Worm (Caenorhabditis elegans) whole organism, young adult: Measurements from ENCODE around the gene vab-7.
A peak's percentile ranks its signal among the peaks of the same experiment; 100 is the strongest.

Source experiments
- B0019.2 ChIP-seq: fragments of 200-800 bp; sonication (Bioruptor generic); conservative IDR thresholded peaks from 2 replicates; pipeline ENCODE4 v1.3.6; 2022; ENCODE audit warnings: missing genetic modification reagents, missing genetic modification characterization, missing compliant biosample characterization
- B0035.1 ChIP-seq: sonication (generic microtip); optimal IDR thresholded peaks from 2 replicates; lab custom pipeline; 2016; ENCODE audit warnings: missing genetic modification characterization, mild to moderate bottlenecking, missing compliant biosample characterization, missing genotype, missing genetic modification reagents
- B0336.3 ChIP-seq: fragments of 200-800 bp; sonication (Bioruptor generic); IDR thresholded peaks from 2 replicates; pipeline ENCODE4 v1.3.6; 2022; ENCODE audit warnings: missing genetic modification characterization, missing compliant biosample characterization
- F37B4.10 ChIP-seq: fragments of 200-800 bp; sonication (Bioruptor generic); IDR thresholded peaks from 2 replicates; pipeline ENCODE4 v1.3.6; 2022; ENCODE audit warnings: missing genetic modification characterization, missing compliant biosample characterization
- F39B2.1 ChIP-seq: fragments of 200-800 bp; sonication (Bioruptor generic); IDR thresholded peaks from 2 replicates; pipeline ENCODE4 v1.3.6; 2022; ENCODE audit warnings: missing genetic modification reagents, missing genetic modification characterization, missing compliant biosample characterization
- F55B11.4 ChIP-seq: sonication (generic microtip); optimal IDR thresholded peaks from 2 replicates; lab custom pipeline; 2016; ENCODE audit warnings: missing compliant biosample characterization, missing genetic modification characterization, borderline replicate concordance; ENCODE audit not compliant: insufficient read depth
- K12H6.12 ChIP-seq: fragments of 200-800 bp; sonication (Bioruptor generic); optimal IDR thresholded peaks from 2 replicates; lab custom pipeline; 2018; ENCODE audit warnings: mild to moderate bottlenecking, missing genetic modification characterization, missing compliant biosample characterization
- T07F8.4 ChIP-seq: sonication (generic microtip); optimal IDR thresholded peaks from 2 replicates; lab custom pipeline; 2016; ENCODE audit warnings: mild to moderate bottlenecking, missing genetic modification characterization, moderate library complexity, missing compliant biosample characterization
- Y79H2A.3 ChIP-seq: fragments of 200-800 bp; sonication (Bioruptor generic); conservative IDR thresholded peaks from 2 replicates; pipeline ENCODE4 v1.3.6; 2022; ENCODE audit warnings: missing genetic modification reagents, missing genetic modification characterization, missing compliant biosample characterization
- aptf-3 ChIP-seq: fragments of 200-800 bp; sonication (Bioruptor generic); IDR thresholded peaks from 2 replicates; pipeline ENCODE4 v1.3.6; 2022; ENCODE audit warnings: missing genetic modification characterization, missing compliant biosample characterization
- bed-2 ChIP-seq: fragments of 200-800 bp; sonication (Bioruptor generic); IDR thresholded peaks from 2 replicates; pipeline ENCODE4 v1.3.6; 2022; ENCODE audit warnings: missing genetic modification reagents, missing genetic modification characterization, missing compliant biosample characterization
- cebp-2 ChIP-seq: fragments of 200-800 bp; sonication (Bioruptor generic); IDR thresholded peaks from 2 replicates; pipeline ENCODE4 v1.3.6; 2022; ENCODE audit warnings: missing genetic modification characterization, missing compliant biosample characterization
- ceh-27 ChIP-seq: fragments of 200-800 bp; sonication (Bioruptor generic); optimal IDR thresholded peaks from 2 replicates; lab custom pipeline; 2018; ENCODE audit warnings: mild to moderate bottlenecking, missing genetic modification characterization, moderate library complexity, missing compliant biosample characterization
- ceh-58 ChIP-seq: fragments of 200-800 bp; sonication (Bioruptor generic); IDR thresholded peaks from 2 replicates; pipeline ENCODE4 v1.3.6; 2022; ENCODE audit warnings: missing genetic modification characterization, missing compliant biosample characterization
- ceh-91 ChIP-seq: fragments of 200-800 bp; sonication (Bioruptor generic); IDR thresholded peaks from 2 replicates; pipeline ENCODE4 v1.3.6; 2022; ENCODE audit warnings: missing genetic modification reagents, missing genetic modification characterization, missing compliant biosample characterization
- chd-7 ChIP-seq: sonication (generic microtip); optimal IDR thresholded peaks from 2 replicates; lab custom pipeline; 2016; ENCODE audit warnings: mild to moderate bottlenecking, missing genetic modification characterization, moderate library complexity, missing compliant biosample characterization
- dpff-1 ChIP-seq: sonication (generic microtip); optimal IDR thresholded peaks from 2 replicates; lab custom pipeline; 2017; ENCODE audit warnings: mild to moderate bottlenecking, missing genetic modification characterization, missing compliant biosample characterization
- egl-18 ChIP-seq: fragments of 200-800 bp; sonication (Bioruptor generic); IDR thresholded peaks from 2 replicates; pipeline ENCODE4 v1.3.6; 2022; ENCODE audit warnings: missing genetic modification reagents, missing genetic modification characterization, missing compliant biosample characterization
- egl-44 ChIP-seq: fragments of 200-800 bp; sonication (Bioruptor generic); IDR thresholded peaks from 2 replicates; pipeline ENCODE4 v1.3.6; 2022; ENCODE audit warnings: missing genetic modification reagents, missing genetic modification characterization, missing compliant biosample characterization
- ekl-4 ChIP-seq: fragments of 200-800 bp; sonication (Bioruptor generic); IDR thresholded peaks from 2 replicates; pipeline ENCODE4 v1.3.6; 2022; ENCODE audit warnings: missing genetic modification reagents, missing genetic modification characterization, missing compliant biosample characterization
- ets-4 ChIP-seq: fragments of 200-800 bp; sonication (Bioruptor generic); optimal IDR thresholded peaks from 2 replicates; lab custom pipeline; 2018; ENCODE audit warnings: mild to moderate bottlenecking, missing genetic modification characterization, missing compliant biosample characterization
- fkh-3 ChIP-seq: sonication (generic microtip); optimal IDR thresholded peaks from 2 replicates; lab custom pipeline; 2016; ENCODE audit warnings: mild to moderate bottlenecking, missing genetic modification characterization, missing compliant biosample characterization
- him-1 ChIP-seq: sonication (generic microtip); optimal IDR thresholded peaks from 2 replicates; lab custom pipeline; 2016; ENCODE audit warnings: missing genotype, missing genetic modification reagents, missing genetic modification characterization, missing compliant biosample characterization
- hlh-12 ChIP-seq: sonication (generic microtip); optimal IDR thresholded peaks from 2 replicates; lab custom pipeline; 2016; ENCODE audit warnings: missing genetic modification characterization, missing compliant biosample characterization
- hrde-1 ChIP-seq: sonication (generic microtip); optimal IDR thresholded peaks from 2 replicates; lab custom pipeline; 2016; ENCODE audit warnings: missing genetic modification characterization, mild to moderate bottlenecking, missing compliant biosample characterization, moderate library complexity, missing genotype, missing genetic modification reagents, borderline replicate concordance
- let-526 ChIP-seq: fragments of 200-800 bp; sonication (Bioruptor generic); IDR thresholded peaks from 2 replicates; pipeline ENCODE4 v1.3.6; 2022; ENCODE audit warnings: missing genetic modification reagents, missing genetic modification characterization, missing compliant biosample characterization
- lin-26 ChIP-seq: fragments of 200-800 bp; sonication (Bioruptor generic); IDR thresholded peaks from 2 replicates; pipeline ENCODE4 v1.3.6; 2022; ENCODE audit warnings: missing genetic modification reagents, missing genetic modification characterization, missing compliant biosample characterization
- lsl-1 ChIP-seq: fragments of 200-800 bp; sonication (Bioruptor generic); optimal IDR thresholded peaks from 2 replicates; lab custom pipeline; 2018; ENCODE audit warnings: mild to moderate bottlenecking, missing genetic modification characterization, moderate library complexity, missing compliant biosample characterization
- madf-10 ChIP-seq: sonication (generic microtip); optimal IDR thresholded peaks from 2 replicates; lab custom pipeline; 2016; ENCODE audit warnings: mild to moderate bottlenecking, missing genetic modification characterization, missing compliant biosample characterization
- madf-6 ChIP-seq: fragments of 200-800 bp; sonication (Bioruptor generic); IDR thresholded peaks from 2 replicates; pipeline ENCODE4 v1.3.6; 2022; ENCODE audit warnings: missing genetic modification reagents, missing genetic modification characterization, missing compliant biosample characterization
- mxl-1 ChIP-seq: sonication (generic microtip); optimal IDR thresholded peaks from 2 replicates; lab custom pipeline; 2016; ENCODE audit warnings: missing genetic modification characterization, missing compliant biosample characterization
- nfya-2 ChIP-seq: fragments of 200-800 bp; sonication (Bioruptor generic); IDR thresholded peaks from 2 replicates; pipeline ENCODE4 v1.3.6; 2022; ENCODE audit warnings: missing genetic modification reagents, missing genetic modification characterization, missing compliant biosample characterization
- nhr-120 ChIP-seq: fragments of 200-800 bp; sonication (Bioruptor generic); IDR thresholded peaks from 2 replicates; pipeline ENCODE4 v1.3.6; 2022; ENCODE audit warnings: missing genetic modification characterization, missing compliant biosample characterization
- nhr-27 ChIP-seq: fragments of 200-800 bp; sonication (Bioruptor generic); optimal IDR thresholded peaks from 2 replicates; lab custom pipeline; 2018; ENCODE audit warnings: mild to moderate bottlenecking, missing genetic modification characterization, moderate library complexity, missing compliant biosample characterization
- nhr-80 ChIP-seq: sonication (generic microtip); optimal IDR thresholded peaks from 2 replicates; lab custom pipeline; 2016; ENCODE audit warnings: missing genetic modification characterization, missing compliant biosample characterization
- rec-8 ChIP-seq, 2 experiments: sonication (generic microtip); optimal IDR thresholded peaks; 2 replicates each; lab custom pipeline; 2016; ENCODE audit warnings: mild to moderate bottlenecking in 2 of 2, missing genetic modification characterization in 2 of 2, missing genetic modification reagents in 2 of 2, missing genotype in 2 of 2, missing biosample characterization in 1 of 2, missing compliant biosample characterization in 1 of 2, moderate library complexity in 1 of 2
- repo-1 ChIP-seq: sonication (generic microtip); optimal IDR thresholded peaks from 2 replicates; lab custom pipeline; 2017; ENCODE audit warnings: mild to moderate bottlenecking, missing genetic modification characterization, missing compliant biosample characterization
- snpc-1.1 ChIP-seq: sonication (generic microtip); optimal IDR thresholded peaks from 2 replicates; lab custom pipeline; 2017; ENCODE audit warnings: missing genetic modification characterization, mild to moderate bottlenecking, missing compliant biosample characterization, antibody characterized with exemption, moderate library complexity, missing genotype, missing genetic modification reagents; ENCODE audit not compliant: insufficient read depth
- somi-1 ChIP-seq: fragments of 200-800 bp; sonication (Bioruptor generic); optimal IDR thresholded peaks from 2 replicates; lab custom pipeline; 2018; ENCODE audit warnings: mild to moderate bottlenecking, missing genetic modification characterization, missing compliant biosample characterization
- unc-130 ChIP-seq: sonication (generic microtip); optimal IDR thresholded peaks from 2 replicates; lab custom pipeline; 2016; ENCODE audit warnings: missing genetic modification reagents, missing genetic modification characterization, missing compliant biosample characterization
- unc-62 ChIP-seq: fragments of 150-350 bp; optimal IDR thresholded peaks from 2 replicates; lab custom pipeline; 2014; ENCODE audit warnings: missing biosample characterization, missing genetic modification reagents, missing genetic modification characterization
- zfh-2 ChIP-seq: fragments of 200-800 bp; sonication (Bioruptor generic); conservative IDR thresholded peaks from 2 replicates; pipeline ENCODE4 v1.3.6; 2022; ENCODE audit warnings: missing genetic modification reagents, missing genetic modification characterization, missing compliant biosample characterization
- ztf-18 ChIP-seq: sonication (generic microtip); optimal IDR thresholded peaks from 2 replicates; lab custom pipeline; 2016; ENCODE audit warnings: missing genotype, mild to moderate bottlenecking, missing genetic modification characterization, missing compliant biosample characterization
- ztf-25 ChIP-seq: fragments of 200-800 bp; sonication (Bioruptor generic); IDR thresholded peaks from 2 replicates; pipeline ENCODE4 v1.3.6; 2022; ENCODE audit warnings: missing genetic modification reagents, missing genetic modification characterization, missing compliant biosample characterization
- ztf-26 ChIP-seq: sonication (generic microtip); optimal IDR thresholded peaks from 2 replicates; lab custom pipeline; 2017; ENCODE audit warnings: missing genetic modification characterization, missing compliant biosample characterization
- ztf-6 ChIP-seq: fragments of 200-800 bp; sonication (Bioruptor generic); IDR thresholded peaks from 2 replicates; pipeline ENCODE4 v1.3.6; 2022; ENCODE audit warnings: missing genetic modification reagents, missing genetic modification characterization, missing compliant biosample characterization

vab-7 gene

ce11 chrIII:10947155-10947554 lies 27.0 kb downstream of the vab-7 start, which contains the start of gene strd-1:
TSS of gene strd-1 (plus strand) at chrIII:10947455.
- no peak for TF ChIP-seq madf-10
- no peak for TF ChIP-seq nfya-2
- TF ChIP-seq aptf-3 (GFP tag; lab: Robert Waterston, UW) = no peak
- no peak for TF ChIP-seq ekl-4 (GFP tag; lab: Robert Waterston, UW)
- no peak for TF ChIP-seq ztf-18 (tag; lab: Kevin White, UChicago)
- no peak for TF ChIP-seq chd-7 (tag; lab: Kevin White, UChicago)
- no peak for TF ChIP-seq mxl-1 (tag; lab: Kevin White, UChicago)
- no peak for TF ChIP-seq snpc-1.1
- TF ChIP-seq hrde-1 (tag; lab: Kevin White, UChicago) = no peak
- no peak for TF ChIP-seq nhr-27
- TF ChIP-seq F55B11.4 (tag; lab: Kevin White, UChicago) = no peak
- TF ChIP-seq lsl-1 (GFP tag; lab: Kevin White, UChicago) = no peak
- no peak for TF ChIP-seq ztf-6 (GFP tag; lab: Robert Waterston, UW)
- no peak for TF ChIP-seq lin-26
- TF ChIP-seq ztf-26 (tag; lab: Kevin White, UChicago) = no peak
- TF ChIP-seq rec-8 (tag; optimal IDR thresholded peaks at IDR 0.05; lab: Kevin White, UChicago) = no peak
- TF ChIP-seq repo-1 (tag; lab: Kevin White, UChicago) = no peak
- no peak for TF ChIP-seq somi-1 (GFP tag; lab: Kevin White, UChicago)
- no peak for TF ChIP-seq Y79H2A.3
- no peak for TF ChIP-seq hlh-12 (tag; lab: Kevin White, UChicago)

- TF ChIP-seq let-526 (GFP tag; lab: Robert Waterston, UW) = 0 out of 2 replicates have a peak, but pooled peaks have one; percentile 26
- TF ChIP-seq zfh-2 (GFP tag; lab: Robert Waterston, UW) = peak; percentile 60; the same call in 1 of the 2 replicates
- TF ChIP-seq Y79H2A.3 = no peak
These were observed 31.6 kb downstream of the vab-7 start for ce11 chrIII:10951713-10952112.

ce11 chrIII:10953160-10953559 lies 33.0 kb downstream of the vab-7 start, which contains the start of gene zig-5:
TSS of gene zig-5 (minus strand) at chrIII:10953508.
- no peak for TF ChIP-seq ztf-18 (tag; lab: Kevin White, UChicago)
- no peak for TF ChIP-seq nhr-120 (GFP tag; lab: Robert Waterston, UW)
- no peak for TF ChIP-seq dpff-1 (tag; lab: Kevin White, UChicago)
- TF ChIP-seq cebp-2 (GFP tag; lab: Robert Waterston, UW) = no peak
- no peak for TF ChIP-seq unc-130 (GFP tag; lab: Kevin White, UChicago)
- TF ChIP-seq ceh-27 = no peak
- TF ChIP-seq nhr-80 = no peak
- no peak for TF ChIP-seq nfya-2
- TF ChIP-seq, all 124 proteins: peak for 0

- TF ChIP-seq egl-44 (GFP tag; lab: Robert Waterston, UW) (no peak), egl-18 (no peak), madf-6 (0 out of 2 replicates have a peak, but pooled peaks have one; percentile 20), F39B2.1 (GFP tag; lab: Robert Waterston, UW) (no peak), T07F8.4 (no peak), bed-2 (no peak), B0336.3 (no peak), ceh-58 (GFP tag; lab: Robert Waterston, UW) (no peak), let-526 (GFP tag; lab: Robert Waterston, UW) (no peak), ets-4 (GFP tag; lab: Kevin White, UChicago) (no peak), lin-26 (no peak), ceh-91 (GFP tag; lab: Robert Waterston, UW) (no peak), him-1 (tag; lab: Kevin White, UChicago) (peak; percentile 8), K12H6.12 (tag; lab: Kevin White, UChicago) (no peak), B0035.1 (tag; lab: Kevin White, UChicago) (no peak), F37B4.10 (no peak), ztf-25 (GFP tag; lab: Robert Waterston, UW) (no peak), fkh-3 (no peak), unc-62 (GFP tag; lab: Kevin White, UChicago) (no peak), B0019.2 (GFP tag; lab: Robert Waterston, UW) (no peak)
These were observed 37.1 kb downstream of the vab-7 start for ce11 chrIII:10957236-10957635.
